ENCODE assay signal across 1 worm cellular context in the genomic region with DNA sequence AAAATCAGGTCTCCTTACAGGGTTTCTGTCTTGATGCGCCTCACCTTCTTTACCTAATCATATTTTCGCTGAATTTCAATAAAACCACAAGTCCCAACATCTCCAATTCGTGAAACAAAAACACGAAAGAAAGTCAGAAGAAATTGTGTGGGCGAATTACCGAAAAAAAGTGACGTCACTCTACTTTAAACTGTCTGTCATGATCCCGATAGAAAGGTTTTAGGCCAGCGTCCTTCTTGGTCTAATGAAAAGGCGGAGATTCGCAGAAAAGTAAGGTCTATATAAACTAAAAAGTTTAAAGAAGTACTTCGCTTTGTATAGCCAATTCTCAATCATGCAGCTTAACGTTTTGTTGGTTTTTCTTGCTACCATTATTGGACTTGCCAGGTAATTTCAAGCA.
TF ChIP-seq lines count a peak whose summit lies in the region.

A gene (plus strand): TSS at position 307 of the 400 bp plus-strand sequence.

TF ChIP-seq in whole organism, L1 larva, 84 proteins besides CTCF, POLR2A, EP300 and RAD21 (continued from another document):
- peak; percentile 5 for TF ChIP-seq nhr-90 (tag; optimal IDR thresholded peaks at IDR 0.05; lab: Kevin White, UChicago; ENCODE audit: poor library complexity)
- TF ChIP-seq nhr-71 (tag; optimal IDR thresholded peaks at IDR 0.05; lab: Kevin White, UChicago): peak; percentile 39
- TF ChIP-seq sup-37 (GFP tag; optimal IDR thresholded peaks at IDR 0.05; lab: Kevin White, UChicago): no peak
- TF ChIP-seq unc-30 (tag; optimal IDR thresholded peaks at IDR 0.05; lab: Kevin White, UChicago): no peak
- TF ChIP-seq fkh-10 (GFP tag; optimal IDR thresholded peaks at IDR 0.05; lab: Kevin White, UChicago): no peak
- peak; percentile 22 for TF ChIP-seq nhr-20 (tag; optimal IDR thresholded peaks at IDR 0.05; lab: Kevin White, UChicago)
- no peak for TF ChIP-seq sptf-1 (tag; optimal IDR thresholded peaks at IDR 0.05; lab: Kevin White, UChicago)
- no peak for TF ChIP-seq lir-3 (tag; optimal IDR thresholded peaks at IDR 0.05; lab: Kevin White, UChicago; ENCODE audit: poor library complexity)
- no peak for TF ChIP-seq sox-4 (tag; optimal IDR thresholded peaks at IDR 0.05; lab: Kevin White, UChicago)
- no peak for TF ChIP-seq unc-130 (tag; optimal IDR thresholded peaks at IDR 0.05; lab: Kevin White, UChicago)
- TF ChIP-seq C04F5.9 (tag; optimal IDR thresholded peaks at IDR 0.05; lab: Kevin White, UChicago): no peak
- TF ChIP-seq nhr-77 (tag; optimal IDR thresholded peaks at IDR 0.05; lab: Kevin White, UChicago): no peak
- no peak for TF ChIP-seq lin-35 (GFP tag; optimal IDR thresholded peaks at IDR 0.05; lab: Kevin White, UChicago)
- no peak for TF ChIP-seq unc-62 (GFP tag; optimal IDR thresholded peaks at IDR 0.05; lab: Kevin White, UChicago)
- TF ChIP-seq efl-1 (optimal IDR thresholded peaks at IDR 0.05; lab: Kevin White, UChicago): no peak
- TF ChIP-seq efl-1 (GFP tag; optimal IDR thresholded peaks at IDR 0.05 in 1 of 2; lab: Kevin White, UChicago): no peak
- TF ChIP-seq zag-1 (tag; optimal IDR thresholded peaks at IDR 0.05; lab: Kevin White, UChicago): no peak
- TF ChIP-seq tbx-2 (tag; optimal IDR thresholded peaks at IDR 0.05; lab: Kevin White, UChicago): no peak
- no peak for TF ChIP-seq hlh-4 (tag; optimal IDR thresholded peaks at IDR 0.05; lab: Kevin White, UChicago)
- TF ChIP-seq irx-1 (tag; optimal IDR thresholded peaks at IDR 0.05; lab: Kevin White, UChicago): no peak
- peak; percentile 32; the same call in 1 of the 2 replicates for TF ChIP-seq nhr-19 (GFP tag; conservative IDR thresholded peaks at IDR 0.05; lab: Robert Waterston, UW)
- no peak for TF ChIP-seq fkh-8 (tag; optimal IDR thresholded peaks at IDR 0.05; lab: Kevin White, UChicago)
- TF ChIP-seq unc-98 (GFP tag; IDR thresholded peaks at IDR 0.05; lab: Robert Waterston, UW): no peak
- TF ChIP-seq nhr-12 (tag; optimal IDR thresholded peaks at IDR 0.05; lab: Kevin White, UChicago): no peak
- no peak for TF ChIP-seq pax-3 (tag; optimal IDR thresholded peaks at IDR 0.05; lab: Kevin White, UChicago)
- TF ChIP-seq snu-23 (GFP tag; optimal IDR thresholded peaks at IDR 0.05; lab: Kevin White, UChicago): peak; percentile 22
- TF ChIP-seq isw-1 (GFP tag; IDR thresholded peaks at IDR 0.05; lab: Robert Waterston, UW): no peak
- TF ChIP-seq elt-3 (tag; optimal IDR thresholded peaks at IDR 0.05; lab: Kevin White, UChicago): peak in 2 of 6 experiments; percentile 43 to 49
- TF ChIP-seq nhr-84 (tag; optimal IDR thresholded peaks at IDR 0.05; lab: Kevin White, UChicago): no peak
- TF ChIP-seq lin-14 (GFP tag; optimal IDR thresholded peaks at IDR 0.05; lab: Kevin White, UChicago): no peak
- TF ChIP-seq zip-4 (GFP tag; optimal IDR thresholded peaks at IDR 0.05; lab: Kevin White, UChicago): no peak
- TF ChIP-seq nhr-28 (tag; optimal IDR thresholded peaks at IDR 0.05; lab: Kevin White, UChicago): no peak
- TF ChIP-seq lsy-2 (tag; optimal IDR thresholded peaks at IDR 0.05; lab: Kevin White, UChicago): no peak
- no peak for TF ChIP-seq unc-86 (tag; optimal IDR thresholded peaks at IDR 0.05; lab: Kevin White, UChicago)
- TF ChIP-seq ztf-11 (tag; optimal IDR thresholded peaks at IDR 0.05; lab: Kevin White, UChicago): no peak
- TF ChIP-seq fkh-4 (tag; optimal IDR thresholded peaks at IDR 0.05; lab: Kevin White, UChicago; ENCODE audit: borderline replicate concordance): no peak
- TF ChIP-seq ces-1 (GFP tag; optimal IDR thresholded peaks at IDR 0.05; lab: Kevin White, UChicago): no peak
